Worm (Caenorhabditis elegans): ENCODE measurements around the gene spot-1.

DNA sequence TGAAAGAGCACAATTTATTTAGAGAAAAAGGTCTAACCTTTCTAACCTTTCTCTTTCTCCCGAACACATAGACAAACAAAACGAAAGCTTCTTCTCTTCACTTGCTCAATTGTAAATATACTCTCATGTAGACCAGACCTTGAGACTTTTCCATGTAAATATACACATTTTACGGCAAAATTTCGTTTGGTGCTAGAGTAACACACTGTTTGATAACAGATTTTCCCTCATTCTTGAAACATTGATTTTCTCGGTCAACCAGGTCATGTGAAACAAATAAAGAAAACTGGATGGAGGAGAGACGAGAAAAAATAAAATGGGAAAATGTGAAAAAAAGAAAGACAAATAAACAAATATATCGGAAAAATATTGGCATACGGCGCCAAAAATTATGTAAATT lies 44.9 kb upstream of the spot-1 start:
- TF ChIP-seq nhr-77 (tag; optimal IDR thresholded peaks at IDR 0.05) (no peak), ztf-4 (tag; optimal IDR thresholded peaks at IDR 0.05) (no peak), unc-62 (GFP tag; optimal IDR thresholded peaks at IDR 0.05) (no peak), ZK546.5 (tag; optimal IDR thresholded peaks at IDR 0.05) (no peak), mdl-1 (tag; optimal IDR thresholded peaks at IDR 0.05) (no peak)

Data from whole organism, L3 larva.